Fruit fly (Drosophila melanogaster) whole organism, adult: ENCODE data around the gene AdoR.

Experiments
- CG7101 ChIP-seq: fragments of 200-800 bp; sonication (Bioruptor generic); optimal IDR thresholded peaks from 2 replicates; lab custom pipeline; 2018; ENCODE audit warnings: missing biosample characterization, mild to moderate bottlenecking, missing genetic modification characterization, moderate library complexity
- Clk ChIP-seq: fragments of 200-800 bp; sonication (Bioruptor generic); optimal IDR thresholded peaks from 2 replicates; lab custom pipeline; 2017; ENCODE audit warnings: missing biosample characterization, missing genetic modification characterization
- Crg-1 ChIP-seq: fragments of 200-800 bp; sonication (Bioruptor generic); optimal IDR thresholded peaks from 2 replicates; lab custom pipeline; 2016; ENCODE audit warnings: missing biosample characterization, missing genetic modification characterization
- bab1 ChIP-seq: fragments of 200-800 bp; sonication (Bioruptor generic); optimal IDR thresholded peaks from 3 replicates; lab custom pipeline; 2019; ENCODE audit warnings: missing biosample characterization, mild to moderate bottlenecking, missing genetic modification characterization, moderate library complexity

DNA sequence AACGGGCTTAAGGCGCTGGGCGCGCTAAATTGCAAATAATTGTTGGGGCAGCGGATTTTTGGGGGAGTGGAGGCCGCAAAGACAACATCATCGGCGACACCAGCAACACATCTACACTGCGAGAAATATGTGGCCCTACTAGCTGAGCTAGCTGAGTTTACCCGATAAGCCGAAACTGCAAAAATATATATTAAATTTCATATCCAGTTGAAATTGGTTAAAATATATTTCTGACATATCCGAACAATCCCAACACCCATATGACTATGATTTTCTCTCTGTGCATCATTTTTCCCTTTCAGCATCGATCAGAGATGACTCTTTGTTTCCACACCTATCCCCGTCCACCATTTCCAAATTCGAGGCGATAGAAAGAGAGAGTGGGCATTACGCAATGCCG, 40.4 kb upstream of the AdoR start:
- TF ChIP-seq CG7101 (tag; lab: Kevin White, UChicago) = no peak
- no peak for TF ChIP-seq Crg-1 (GFP tag; lab: Kevin White, UChicago)
- no peak for TF ChIP-seq Clk
- no peak for TF ChIP-seq bab1 (GFP tag; lab: Kevin White, UChicago)
